Fruit fly (Drosophila melanogaster) whole organism, embryonic: ENCODE results near the gene Oseg1.

Experiments used
- CG10462 ChIP-seq: fragments of 200-800 bp; sonication (Bioruptor generic); optimal IDR thresholded peaks from 2 replicates; lab custom pipeline; 2016; ENCODE audit warnings: missing biosample characterization, missing genetic modification characterization
- CG12299 ChIP-seq: fragments of 200-800 bp; sonication (Bioruptor generic); optimal IDR thresholded peaks from 2 replicates; lab custom pipeline; 2018; ENCODE audit warnings: missing biosample characterization, mild to moderate bottlenecking, missing genetic modification characterization
- CG13296 ChIP-seq: fragments of 200-800 bp; sonication (Bioruptor generic); optimal IDR thresholded peaks from 3 replicates; lab custom pipeline; 2018; ENCODE audit warnings: missing biosample characterization, mild to moderate bottlenecking, missing genetic modification characterization
- CG14050 ChIP-seq: fragments of 200-800 bp; sonication (Bioruptor generic); IDR thresholded peaks from 3 replicates; pipeline ENCODE4 v1.3.6; 2022; ENCODE audit warnings: missing biosample characterization, missing genetic modification characterization
- CG15479 ChIP-seq: fragments of 200-800 bp; sonication (Bioruptor generic); optimal IDR thresholded peaks from 3 replicates; lab custom pipeline; 2019; ENCODE audit warnings: missing biosample characterization, mild to moderate bottlenecking, missing genetic modification characterization, moderate library complexity
- CG34376 ChIP-seq: fragments of 200-800 bp; sonication (Bioruptor generic); optimal IDR thresholded peaks from 2 replicates; lab custom pipeline; 2018; ENCODE audit warnings: missing biosample characterization, mild to moderate bottlenecking, missing genetic modification characterization
- CG4328 ChIP-seq: fragments of 200-800 bp; sonication (Bioruptor generic); optimal IDR thresholded peaks from 3 replicates; lab custom pipeline; 2017; ENCODE audit warnings: missing biosample characterization, missing genetic modification reagents, missing genetic modification characterization
- CG4617 ChIP-seq: fragments of 200-800 bp; sonication (Bioruptor generic); optimal IDR thresholded peaks from 3 replicates; lab custom pipeline; 2016; ENCODE audit warnings: missing biosample characterization, missing genetic modification characterization, borderline replicate concordance
- CG6791 ChIP-seq: fragments of 200-800 bp; sonication (Bioruptor generic); IDR thresholded peaks from 3 replicates; pipeline ENCODE4 v1.3.6; 2022; ENCODE audit warnings: missing biosample characterization, missing genetic modification characterization; ENCODE audit not compliant: partially characterized antibody
- CG8388 ChIP-seq: fragments of 200-800 bp; sonication (Bioruptor generic); optimal IDR thresholded peaks from 2 replicates; lab custom pipeline; 2019; ENCODE audit warnings: missing biosample characterization, mild to moderate bottlenecking, missing genetic modification characterization, moderate library complexity
- CG9215 ChIP-seq: fragments of 200-800 bp; sonication (Bioruptor generic); IDR thresholded peaks from 2 replicates; pipeline ENCODE4 v1.3.6; 2022; ENCODE audit warnings: missing biosample characterization, missing genetic modification characterization
- CG9609 ChIP-seq: fragments of 200-800 bp; sonication (Bioruptor generic); optimal IDR thresholded peaks from 3 replicates; lab custom pipeline; 2016; ENCODE audit warnings: missing biosample characterization, missing genetic modification characterization
- CG9727 ChIP-seq: fragments of 200-800 bp; sonication (Bioruptor generic); optimal IDR thresholded peaks from 3 replicates; lab custom pipeline; 2017; ENCODE audit warnings: missing biosample characterization, mild to moderate bottlenecking, missing genetic modification characterization
- E2f1 ChIP-seq: fragments of 200-800 bp; sonication (Bioruptor generic); IDR thresholded peaks from 2 replicates; pipeline ENCODE4 v1.3.6; 2022; ENCODE audit warnings: missing biosample characterization, missing genetic modification characterization
- ERR ChIP-seq: fragments of 200-800 bp; sonication (Bioruptor generic); optimal IDR thresholded peaks from 2 replicates; lab custom pipeline; 2016; ENCODE audit warnings: missing biosample characterization, missing genetic modification characterization
- Eip74EF ChIP-seq, 2 experiments: fragments of 200-800 bp in 1 of 2; fragments of >200 bp in 1 of 2; sonication (Bioruptor generic) in 1 of 2; optimal IDR thresholded peaks; 2 replicates each; lab custom pipeline; 2017 to 2019; ENCODE audit warnings: missing biosample characterization in 2 of 2, missing genetic modification characterization in 2 of 2, mild to moderate bottlenecking in 1 of 2, moderate library complexity in 1 of 2
- HHEX ChIP-seq: fragments of 200-800 bp; sonication (Bioruptor generic); optimal IDR thresholded peaks from 3 replicates; lab custom pipeline; 2017; ENCODE audit warnings: missing biosample characterization, mild to moderate bottlenecking, missing genetic modification characterization, missing genetic modification reagents
- Hand ChIP-seq: fragments of 200-800 bp; sonication (Bioruptor generic); optimal IDR thresholded peaks from 2 replicates; lab custom pipeline; 2017; ENCODE audit warnings: mild to moderate bottlenecking, missing biosample characterization, missing genetic modification reagents, missing genetic modification characterization
- HmgZ ChIP-seq: fragments of 200-800 bp; sonication (Bioruptor generic); optimal IDR thresholded peaks from 2 replicates; lab custom pipeline; 2018; ENCODE audit warnings: missing biosample characterization, mild to moderate bottlenecking, missing genetic modification characterization
- Hr51 ChIP-seq, 2 experiments: fragments of 200-800 bp; sonication (Bioruptor generic); optimal IDR thresholded peaks; 2 replicates in 1 of 2; 3 replicates in 1 of 2; lab custom pipeline; 2016 to 2018; ENCODE audit warnings: missing biosample characterization in 2 of 2, missing genetic modification characterization in 2 of 2, mild to moderate bottlenecking in 1 of 2, moderate library complexity in 1 of 2
- MTF-1 ChIP-seq: fragments of 200-800 bp; sonication (Bioruptor generic); optimal IDR thresholded peaks from 2 replicates; lab custom pipeline; 2018; ENCODE audit warnings: missing biosample characterization, mild to moderate bottlenecking, missing genetic modification characterization, borderline replicate concordance
- Med ChIP-seq: fragments of 200-800 bp; sonication (Bioruptor generic); peaks from one replicate; lab custom pipeline; 2016; ENCODE audit warnings: missing biosample characterization, missing genetic modification characterization, mild to moderate bottlenecking, inconsistent platforms, moderate library complexity
- Oli ChIP-seq: fragments of 200-800 bp; sonication (Bioruptor generic); optimal IDR thresholded peaks from 2 replicates; lab custom pipeline; 2018; ENCODE audit warnings: missing biosample characterization, mild to moderate bottlenecking, missing genetic modification characterization, moderate library complexity
- Pdp1 ChIP-seq, 2 experiments: fragments of 200-800 bp; sonication (Bioruptor generic); optimal IDR thresholded peaks; 3 replicates each; lab custom pipeline; 2016; ENCODE audit warnings: missing biosample characterization in 2 of 2, missing genetic modification characterization in 2 of 2, mild to moderate bottlenecking in 1 of 2, moderate library complexity in 1 of 2
- Usf ChIP-seq: fragments of 200-800 bp; sonication (Bioruptor generic); optimal IDR thresholded peaks from 2 replicates; lab custom pipeline; 2017; ENCODE audit warnings: missing genotype, missing biosample characterization, missing genetic modification characterization
- Xrp1 ChIP-seq: fragments of 200-800 bp; sonication (Bioruptor generic); IDR thresholded peaks from 2 replicates; pipeline ENCODE4 v1.3.6; 2022; ENCODE audit warnings: missing biosample characterization, missing genetic modification characterization
- bcd ChIP-seq: fragments of 200-800 bp; sonication (Bioruptor generic); optimal IDR thresholded peaks from 2 replicates; lab custom pipeline; 2017; ENCODE audit warnings: missing biosample characterization, mild to moderate bottlenecking, missing genetic modification characterization
- corto ChIP-seq: fragments of 200-800 bp; sonication (Bioruptor generic); optimal IDR thresholded peaks from 2 replicates; lab custom pipeline; 2016; ENCODE audit warnings: missing biosample characterization, mild to moderate bottlenecking, missing genetic modification characterization, moderate library complexity
- cwo ChIP-seq: fragments of 200-800 bp; sonication (Bioruptor generic); optimal IDR thresholded peaks from 3 replicates; lab custom pipeline; 2017; ENCODE audit warnings: missing biosample characterization, missing genetic modification characterization, mild to moderate bottlenecking, moderate library complexity, missing genetic modification reagents
- dmrt99B ChIP-seq: fragments of 200-800 bp; sonication (Bioruptor generic); optimal IDR thresholded peaks from 2 replicates; lab custom pipeline; 2018; ENCODE audit warnings: missing biosample characterization, mild to moderate bottlenecking, missing genetic modification characterization, moderate library complexity
- exex ChIP-seq: fragments of 200-800 bp; sonication (Bioruptor generic); optimal IDR thresholded peaks from 4 replicates; lab custom pipeline; 2018; ENCODE audit warnings: missing biosample characterization, mild to moderate bottlenecking, missing genetic modification characterization, moderate library complexity
- fd64A ChIP-seq: fragments of 200-800 bp; sonication (Bioruptor generic); optimal IDR thresholded peaks from 3 replicates; lab custom pipeline; 2018; ENCODE audit warnings: missing biosample characterization, mild to moderate bottlenecking, missing genetic modification characterization
- gcm2 ChIP-seq: fragments of 200-800 bp; sonication (Bioruptor generic); optimal IDR thresholded peaks from 2 replicates; lab custom pipeline; 2016; ENCODE audit warnings: missing biosample characterization, missing genetic modification characterization
- lab ChIP-seq: fragments of 200-800 bp; sonication (Bioruptor generic); optimal IDR thresholded peaks from 3 replicates; lab custom pipeline; 2017; ENCODE audit warnings: missing biosample characterization, missing genetic modification characterization, mild to moderate bottlenecking, moderate library complexity, missing genetic modification reagents
- mam ChIP-seq: fragments of 200-800 bp; sonication (Bioruptor generic); optimal IDR thresholded peaks from 3 replicates; lab custom pipeline; 2016; ENCODE audit warnings: missing biosample characterization, missing genetic modification characterization
- nau ChIP-seq: fragments of 200-800 bp; sonication (Bioruptor generic); optimal IDR thresholded peaks from 3 replicates; lab custom pipeline; 2017; ENCODE audit warnings: missing biosample characterization, mild to moderate bottlenecking, missing genetic modification characterization, missing genetic modification reagents
- oc ChIP-seq: fragments of 200-800 bp; sonication (Bioruptor generic); optimal IDR thresholded peaks from 2 replicates; lab custom pipeline; 2018; ENCODE audit warnings: missing biosample characterization, mild to moderate bottlenecking, missing genetic modification characterization, moderate library complexity
- phol ChIP-seq: fragments of 200-800 bp; sonication (Bioruptor generic); optimal IDR thresholded peaks from 3 replicates; lab custom pipeline; 2018; ENCODE audit warnings: missing biosample characterization, mild to moderate bottlenecking, missing genetic modification characterization, moderate library complexity
- prd ChIP-seq, 3 experiments: fragments of >200 bp in 2 of 3; fragments of 200-800 bp in 1 of 3; sonication (Bioruptor generic) in 1 of 3; optimal IDR thresholded peaks in 2 of 3; IDR thresholded peaks in 1 of 3; 2 replicates in 2 of 3; 3 replicates in 1 of 3; pipeline versions ENCODE4 v1.3.6 to Lab custom; 2017 to 2022; ENCODE audit warnings: missing biosample characterization in 1 of 3, missing genetic modification characterization in 1 of 3
- ranshi ChIP-seq: fragments of 200-800 bp; sonication (Bioruptor generic); IDR thresholded peaks from 2 replicates; pipeline ENCODE4 v1.3.6; 2022; ENCODE audit warnings: missing biosample characterization, missing genetic modification characterization
- sisA ChIP-seq: fragments of 200-800 bp; sonication (Bioruptor generic); IDR thresholded peaks from 2 replicates; pipeline ENCODE4 v1.3.6; 2022; ENCODE audit warnings: missing biosample characterization, missing genetic modification characterization
- slp2 ChIP-seq: fragments of 200-800 bp; sonication (Bioruptor generic); optimal IDR thresholded peaks from 2 replicates; lab custom pipeline; 2016; ENCODE audit warnings: missing biosample characterization, missing genetic modification characterization
- twi ChIP-seq: fragments of 200-800 bp; optimal IDR thresholded peaks from 2 replicates; lab custom pipeline; 2019; ENCODE audit warnings: missing biosample characterization, mild to moderate bottlenecking, missing genetic modification characterization, moderate library complexity
- zfh2 ChIP-seq: fragments of 200-800 bp; sonication (Bioruptor generic); optimal IDR thresholded peaks from 2 replicates; lab custom pipeline; 2016; ENCODE audit warnings: missing biosample characterization, missing genetic modification characterization

The Oseg1 gene

DNA sequence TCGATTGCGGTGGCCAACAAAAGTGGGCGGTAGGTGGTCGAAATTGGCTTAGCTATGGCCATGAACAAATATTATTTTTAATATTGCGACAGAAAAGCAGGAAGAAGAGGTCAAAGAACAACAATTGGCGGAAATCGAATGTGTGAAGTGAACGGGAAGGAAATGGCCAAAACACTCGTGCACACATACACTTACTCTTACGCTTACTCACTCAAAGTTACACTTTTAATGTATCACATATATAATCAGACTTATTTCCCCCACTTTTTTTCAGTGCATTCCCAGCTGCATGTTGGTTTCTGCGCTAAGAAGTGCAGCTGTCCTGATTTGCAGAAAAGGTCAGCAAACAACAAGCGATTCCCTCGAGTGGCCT is 35.9 kb upstream of the Oseg1 start (continued):
- TF ChIP-seq CG9727 (peak; percentile 49), zfh2 (GFP tag; lab: Kevin White, UChicago) (no peak), ranshi (no peak), CG14050 (no peak), phol (tag; lab: Kevin White, UChicago) (peak; percentile 38), prd (optimal IDR thresholded peaks at IDR 0.05; lab: Kevin White, UChicago) (no peak), prd (GFP tag; IDR thresholded peaks at IDR 0.05; lab: Robert Waterston, UW) (peak; percentile 35; the same call in 1 of the 3 replicates), Oli (tag; lab: Kevin White, UChicago) (peak; percentile 28), dmrt99B (peak; percentile 51), Hr51 (GFP tag; optimal IDR thresholded peaks at IDR 0.05; lab: Kevin White, UChicago) (peak in 1 of 2 experiments; percentile 14), slp2 (GFP tag; lab: Kevin White, UChicago) (no peak), MTF-1 (GFP tag; lab: Kevin White, UChicago) (no peak), ERR (GFP tag; lab: Kevin White, UChicago) (no peak), gcm2 (GFP tag; lab: Kevin White, UChicago) (no peak), Usf (GFP tag; lab: Kevin White, UChicago) (no peak)

DNA sequence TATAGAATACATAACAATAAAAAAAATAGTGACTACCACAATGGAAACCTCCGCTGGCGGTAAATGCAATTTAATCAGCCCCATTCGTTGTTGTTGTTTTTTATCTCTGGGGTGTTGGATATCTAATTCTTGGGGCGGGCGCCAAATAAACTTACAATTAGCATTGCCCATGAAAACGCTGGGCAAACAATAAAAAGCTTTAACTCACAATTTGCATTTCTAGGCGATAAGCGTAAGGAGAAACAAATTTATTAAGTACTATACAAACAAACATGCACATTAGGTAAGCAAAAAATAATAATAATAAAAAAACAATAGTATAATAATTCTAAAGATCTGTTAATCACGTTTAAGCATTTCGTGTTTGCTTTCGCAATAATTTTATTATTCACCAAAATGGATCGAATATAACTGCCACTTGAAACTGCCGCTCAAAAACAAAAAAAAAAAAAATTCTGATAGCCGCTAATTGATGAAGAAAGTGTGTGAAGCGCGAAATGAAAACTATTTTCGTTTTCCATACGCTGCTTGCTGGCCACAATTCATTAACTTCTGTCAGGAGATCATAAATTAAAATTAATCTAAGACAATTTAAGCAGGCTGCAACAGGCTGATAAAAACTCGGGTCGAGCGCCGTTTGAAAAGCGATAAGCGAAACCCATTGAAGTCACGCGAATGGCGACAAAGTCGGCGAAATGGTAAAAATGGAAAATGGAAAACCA is 35.3 kb upstream of the Oseg1 start:
- TF ChIP-seq exex (tag; lab: Kevin White, UChicago) (peak; percentile 83), Med (GFP tag; lab: Kevin White, UChicago) (peak; percentile 23), mam (GFP tag; lab: Kevin White, UChicago) (no peak), CG15479 (GFP tag; lab: Kevin White, UChicago) (peak; percentile 58), lab (GFP tag; lab: Kevin White, UChicago) (peak; percentile 41), cwo (GFP tag; lab: Kevin White, UChicago) (peak; percentile 49), fd64A (GFP tag; lab: Kevin White, UChicago) (no peak), CG4328 (peak; percentile 8), CG34376 (GFP tag; lab: Kevin White, UChicago) (peak; percentile 24), HHEX (no peak), corto (GFP tag; lab: Kevin White, UChicago) (peak; percentile 17), CG8388 (no peak)

DNA sequence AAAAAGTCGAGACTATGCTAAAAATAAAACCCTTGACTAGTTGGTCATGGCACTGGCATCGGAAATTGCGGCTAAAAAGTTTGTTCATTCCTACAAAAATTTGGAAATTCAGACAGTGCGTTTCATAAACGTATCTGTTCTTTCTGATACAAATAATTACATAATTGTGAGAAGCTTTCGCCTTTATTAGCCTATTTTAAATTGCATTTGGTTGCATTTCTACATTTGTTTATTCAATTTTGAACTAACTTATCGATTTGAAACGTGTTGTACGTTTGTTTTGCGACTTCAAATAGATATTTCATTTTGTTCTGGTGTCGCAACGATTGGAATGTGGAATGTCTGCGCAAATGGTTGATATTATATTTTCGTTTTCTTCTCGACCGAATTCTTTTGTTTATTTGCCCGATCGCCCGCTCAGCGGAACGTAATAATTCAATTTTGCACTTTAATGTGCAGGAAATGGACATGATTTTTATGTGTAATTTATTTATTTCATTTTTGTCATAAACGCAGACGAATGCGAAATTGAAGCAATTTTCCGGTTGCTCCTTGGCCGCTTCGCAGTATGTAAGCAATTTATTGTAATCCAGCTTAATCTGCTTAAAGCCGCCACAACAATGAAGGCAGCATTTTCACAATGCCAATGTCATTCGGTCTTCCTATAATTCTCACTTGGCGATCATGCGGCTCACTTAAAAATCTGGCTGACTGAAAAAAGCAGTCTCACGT is 33.6 kb upstream of the Oseg1 start:
- TF ChIP-seq CG9215 (GFP tag; lab: Robert Waterston, UW) (0 out of 2 replicates have a peak, but pooled peaks have one; percentile 7), CG9609 (GFP tag; lab: Kevin White, UChicago) (peak; percentile 22), sisA (GFP tag; lab: Robert Waterston, UW) (peak; percentile 46; the same call in 1 of the 2 replicates), CG10462 (GFP tag; lab: Kevin White, UChicago) (no peak), HmgZ (tag; lab: Kevin White, UChicago) (peak; percentile 68), bcd (GFP tag; lab: Kevin White, UChicago) (peak; percentile 33), nau (no peak), E2f1 (GFP tag; lab: Robert Waterston, UW) (no peak), Xrp1 (GFP tag; lab: Robert Waterston, UW) (peak; percentile 43; the same call in 1 of the 2 replicates), twi (tag; lab: Kevin White, UChicago) (no peak), oc (tag; lab: Kevin White, UChicago) (no peak), CG12299 (no peak), CG6791 (GFP tag; lab: Robert Waterston, UW) (no peak), CG4617 (GFP tag; lab: Kevin White, UChicago) (peak; percentile 10), Pdp1 (GFP tag; optimal IDR thresholded peaks at IDR 0.05; lab: Kevin White, UChicago) (peak; percentile 47 to 85), Hand (peak; percentile 0), CG13296 (GFP tag; lab: Kevin White, UChicago) (peak; percentile 69), zfh2 (GFP tag; lab: Kevin White, UChicago) (peak; percentile 55), Eip74EF (GFP tag; optimal IDR thresholded peaks at IDR 0.05; lab: Kevin White, UChicago) (peak in 1 of 2 experiments; percentile 29)
